Fruit fly (Drosophila melanogaster) whole organism, embryonic: ENCODE results near the gene CG5921.

Experiments used
- ATbp ChIP-seq: fragments of 200-800 bp; sonication (Bioruptor generic); optimal IDR thresholded peaks from 2 replicates; lab custom pipeline; 2017; ENCODE audit warnings: missing biosample characterization, mild to moderate bottlenecking, missing genetic modification characterization, missing genetic modification reagents
- Adf1 ChIP-seq: fragments of 200-800 bp; sonication (Bioruptor generic); IDR thresholded peaks from 2 replicates; pipeline ENCODE4 v1.3.6; 2022; ENCODE audit warnings: missing biosample characterization, missing genetic modification characterization
- Aef1 ChIP-seq: fragments of 200-800 bp; sonication (Bioruptor generic); IDR thresholded peaks from 3 replicates; pipeline ENCODE4 v1.3.6; 2022; ENCODE audit warnings: missing biosample characterization, missing genetic modification characterization
- Antp ChIP-seq: fragments of 200-800 bp; sonication (Bioruptor generic); optimal IDR thresholded peaks from 3 replicates; lab custom pipeline; 2016; ENCODE audit warnings: missing biosample characterization, missing genetic modification characterization
- CG10209 ChIP-seq: fragments of 200-800 bp; sonication (Bioruptor generic); optimal IDR thresholded peaks from 3 replicates; lab custom pipeline; 2017; ENCODE audit warnings: missing biosample characterization, mild to moderate bottlenecking, missing genetic modification characterization, missing genetic modification reagents
- CG11695 ChIP-seq: fragments of 200-800 bp; sonication (Bioruptor generic); IDR thresholded peaks from 3 replicates; pipeline ENCODE4 v1.3.6; 2022; ENCODE audit warnings: missing biosample characterization, missing genetic modification characterization
- CG11723 ChIP-seq: fragments of 200-800 bp; sonication (Bioruptor generic); optimal IDR thresholded peaks from 2 replicates; lab custom pipeline; 2017; ENCODE audit warnings: missing biosample characterization, mild to moderate bottlenecking, missing genetic modification characterization
- CG12104 ChIP-seq: fragments of 200-800 bp; sonication (Bioruptor generic); optimal IDR thresholded peaks from 3 replicates; lab custom pipeline; 2016; ENCODE audit warnings: missing biosample characterization, missing genetic modification characterization
- CG13287 ChIP-seq: fragments of 200-800 bp; sonication (Bioruptor generic); IDR thresholded peaks from 2 replicates; pipeline ENCODE4 v1.3.6; 2022; ENCODE audit warnings: missing biosample characterization, missing genetic modification characterization; ENCODE audit not compliant: partially characterized antibody
- CG13624 ChIP-seq: fragments of 200-800 bp; sonication (Bioruptor generic); optimal IDR thresholded peaks from 2 replicates; lab custom pipeline; 2016; ENCODE audit warnings: missing biosample characterization, missing genetic modification characterization
- CG14441 ChIP-seq: fragments of 200-800 bp; sonication (Bioruptor generic); IDR thresholded peaks from 2 replicates; pipeline ENCODE4 v1.3.6; 2022; ENCODE audit warnings: missing biosample characterization, missing genetic modification characterization
- CG14710 ChIP-seq: fragments of 200-800 bp; sonication (Bioruptor generic); optimal IDR thresholded peaks from 3 replicates; lab custom pipeline; 2019; ENCODE audit warnings: missing biosample characterization, mild to moderate bottlenecking, missing genetic modification characterization, moderate library complexity
- CG1832 ChIP-seq: fragments of 200-800 bp; sonication (Bioruptor generic); optimal IDR thresholded peaks from 2 replicates; lab custom pipeline; 2017; ENCODE audit warnings: missing biosample characterization, mild to moderate bottlenecking, missing genetic modification characterization, inconsistent platforms
- CG18619 ChIP-seq: fragments of 200-800 bp; sonication (Bioruptor generic); optimal IDR thresholded peaks from 3 replicates; lab custom pipeline; 2017; ENCODE audit warnings: missing biosample characterization, mild to moderate bottlenecking, missing genetic modification characterization
- CG2116 ChIP-seq: fragments of 200-800 bp; sonication (Bioruptor generic); optimal IDR thresholded peaks from 3 replicates; lab custom pipeline; 2018; ENCODE audit warnings: missing biosample characterization, mild to moderate bottlenecking, missing genetic modification characterization
- CG4282 ChIP-seq: fragments of 200-800 bp; sonication (Bioruptor generic); optimal IDR thresholded peaks from 2 replicates; lab custom pipeline; 2016; ENCODE audit warnings: missing biosample characterization, missing genetic modification characterization
- CG5953 ChIP-seq: fragments of 200-800 bp; sonication (Bioruptor generic); IDR thresholded peaks from 2 replicates; pipeline ENCODE4 v1.3.6; 2022; ENCODE audit warnings: missing biosample characterization, missing genetic modification characterization
- CG6765 ChIP-seq: fragments of 200-800 bp; sonication (Bioruptor generic); optimal IDR thresholded peaks from 3 replicates; lab custom pipeline; 2017; ENCODE audit warnings: missing biosample characterization, mild to moderate bottlenecking, missing genetic modification characterization
- CG9215 ChIP-seq: fragments of 200-800 bp; sonication (Bioruptor generic); IDR thresholded peaks from 2 replicates; pipeline ENCODE4 v1.3.6; 2022; ENCODE audit warnings: missing biosample characterization, missing genetic modification characterization
- CG9437 ChIP-seq: fragments of 200-800 bp; sonication (Bioruptor generic); optimal IDR thresholded peaks from 2 replicates; lab custom pipeline; 2018; ENCODE audit warnings: missing biosample characterization, mild to moderate bottlenecking, missing genetic modification characterization
- CG9797 ChIP-seq: fragments of 200-800 bp; sonication (Bioruptor generic); optimal IDR thresholded peaks from 3 replicates; lab custom pipeline; 2018; ENCODE audit warnings: missing biosample characterization, mild to moderate bottlenecking, missing genetic modification characterization
- Dek ChIP-seq: fragments of 200-800 bp; sonication (Bioruptor generic); optimal IDR thresholded peaks from 3 replicates; lab custom pipeline; 2019; ENCODE audit warnings: missing biosample characterization, mild to moderate bottlenecking, missing genetic modification characterization, moderate library complexity
- Dip3 ChIP-seq: fragments of 200-800 bp; sonication (Bioruptor generic); optimal IDR thresholded peaks from 3 replicates; lab custom pipeline; 2016; ENCODE audit warnings: missing biosample characterization, missing genetic modification characterization
- E2f2 ChIP-seq: fragments of 200-800 bp; sonication (Bioruptor generic); IDR thresholded peaks from 2 replicates; pipeline ENCODE4 v1.3.6; 2022; ENCODE audit warnings: missing biosample characterization, missing genetic modification characterization
- ERR ChIP-seq: fragments of 200-800 bp; sonication (Bioruptor generic); optimal IDR thresholded peaks from 2 replicates; lab custom pipeline; 2016; ENCODE audit warnings: missing biosample characterization, missing genetic modification characterization
- Gsc ChIP-seq: fragments of 200-800 bp; sonication (Bioruptor generic); IDR thresholded peaks from 2 replicates; pipeline ENCODE4 v1.3.6; 2022; ENCODE audit warnings: missing biosample characterization, missing genetic modification characterization
- HHEX ChIP-seq: fragments of 200-800 bp; sonication (Bioruptor generic); optimal IDR thresholded peaks from 3 replicates; lab custom pipeline; 2017; ENCODE audit warnings: missing biosample characterization, mild to moderate bottlenecking, missing genetic modification characterization, missing genetic modification reagents
- Hey ChIP-seq: fragments of 200-800 bp; sonication (Bioruptor generic); optimal IDR thresholded peaks from 3 replicates; lab custom pipeline; 2018; ENCODE audit warnings: missing biosample characterization, mild to moderate bottlenecking, missing genetic modification characterization
- Lhr ChIP-seq: fragments of 200-800 bp; sonication (Bioruptor generic); optimal IDR thresholded peaks from 3 replicates; lab custom pipeline; 2017; ENCODE audit warnings: mild to moderate bottlenecking, missing biosample characterization, missing genetic modification reagents, missing genetic modification characterization
- NC2α ChIP-seq: fragments of 200-800 bp; sonication (Bioruptor generic); optimal IDR thresholded peaks from 2 replicates; lab custom pipeline; 2016; ENCODE audit warnings: missing biosample characterization, missing genetic modification characterization
- NfI ChIP-seq: fragments of 200-800 bp; sonication (Bioruptor generic); optimal IDR thresholded peaks from 3 replicates; lab custom pipeline; 2018; ENCODE audit warnings: missing biosample characterization, mild to moderate bottlenecking, missing genetic modification characterization, moderate library complexity
- Ptx1 ChIP-seq: fragments of 200-800 bp; sonication (Bioruptor generic); IDR thresholded peaks from 2 replicates; pipeline ENCODE4 v1.3.6; 2022; ENCODE audit warnings: missing biosample characterization, missing genetic modification characterization
- Vsx1 ChIP-seq: fragments of 200-800 bp; sonication (Bioruptor generic); optimal IDR thresholded peaks from 2 replicates; lab custom pipeline; 2017; ENCODE audit warnings: missing biosample characterization, mild to moderate bottlenecking, missing genetic modification characterization, missing genetic modification reagents
- al ChIP-seq: fragments of 200-800 bp; sonication (Bioruptor generic); IDR thresholded peaks from 2 replicates; pipeline ENCODE4 v1.3.6; 2022; ENCODE audit warnings: missing biosample characterization, missing genetic modification characterization
- bab2 ChIP-seq: fragments of 200-800 bp; sonication (Bioruptor generic); optimal IDR thresholded peaks from 2 replicates; lab custom pipeline; 2016; ENCODE audit warnings: missing biosample characterization, missing genetic modification characterization
- en ChIP-seq: fragments of 200-800 bp; sonication (Bioruptor generic); optimal IDR thresholded peaks from 2 replicates; lab custom pipeline; 2016; ENCODE audit warnings: missing biosample characterization, missing genetic modification characterization
- gt ChIP-seq: fragments of 200-800 bp; sonication (Bioruptor generic); IDR thresholded peaks from 2 replicates; pipeline ENCODE4 v1.3.6; 2022; ENCODE audit warnings: missing biosample characterization, missing genetic modification characterization
- ham ChIP-seq: fragments of 200-800 bp; sonication (Bioruptor generic); IDR thresholded peaks from 2 replicates; pipeline ENCODE4 v1.3.6; 2022; ENCODE audit warnings: missing biosample characterization, missing genetic modification characterization
- jigr1 ChIP-seq: fragments of 200-800 bp; sonication (Bioruptor generic); IDR thresholded peaks from 3 replicates; pipeline ENCODE4 v1.3.6; 2022; ENCODE audit warnings: missing biosample characterization, missing genetic modification characterization
- mld ChIP-seq: fragments of 200-800 bp; sonication (Bioruptor generic); IDR thresholded peaks from 3 replicates; pipeline ENCODE4 v1.3.6; 2022; ENCODE audit warnings: missing biosample characterization, missing genetic modification characterization; ENCODE audit not compliant: partially characterized antibody
- pan ChIP-seq, 4 experiments: fragments of >200 bp in 3 of 4; fragments of 200-800 bp in 1 of 4; sonication (Bioruptor generic) in 1 of 4; optimal IDR thresholded peaks in 3 of 4; IDR thresholded peaks in 1 of 4; 2 replicates each; pipeline versions ENCODE4 v1.3.6 to Lab custom; 2017 to 2022; ENCODE audit warnings: missing biosample characterization in 2 of 4, missing genetic modification characterization in 2 of 4, mixed read lengths in 1 of 4
- row ChIP-seq: fragments of 200-800 bp; sonication (Bioruptor generic); IDR thresholded peaks from 3 replicates; pipeline ENCODE4 v1.3.6; 2022; ENCODE audit warnings: missing biosample characterization, missing genetic modification characterization
- schlank ChIP-seq: fragments of 200-800 bp; sonication (Bioruptor generic); optimal IDR thresholded peaks from 2 replicates; lab custom pipeline; 2018; ENCODE audit warnings: missing biosample characterization, mild to moderate bottlenecking, missing genetic modification characterization
- seq ChIP-seq: fragments of 200-800 bp; sonication (Bioruptor generic); IDR thresholded peaks from 2 replicates; pipeline ENCODE4 v1.3.6; 2022; ENCODE audit warnings: missing biosample characterization, missing genetic modification characterization
- tap ChIP-seq: fragments of 200-800 bp; optimal IDR thresholded peaks from 3 replicates; lab custom pipeline; 2019; ENCODE audit warnings: missing biosample characterization, mild to moderate bottlenecking, missing genetic modification characterization, moderate library complexity
- tin ChIP-seq: fragments of 200-800 bp; sonication (Bioruptor generic); optimal IDR thresholded peaks from 3 replicates; lab custom pipeline; 2016; ENCODE audit warnings: missing biosample characterization, missing genetic modification characterization
- tio ChIP-seq: fragments of 200-800 bp; sonication (Bioruptor generic); optimal IDR thresholded peaks from 2 replicates; lab custom pipeline; 2017; ENCODE audit warnings: missing biosample characterization, missing genetic modification characterization, inconsistent platforms
- tll ChIP-seq, 2 experiments: fragments of 200-800 bp in 1 of 2; fragments of >200 bp in 1 of 2; sonication (Bioruptor generic) in 1 of 2; optimal IDR thresholded peaks; 2 replicates each; lab custom pipeline; 2017 to 2019; ENCODE audit warnings: missing biosample characterization in 2 of 2, missing genetic modification characterization in 2 of 2, mild to moderate bottlenecking in 1 of 2, moderate library complexity in 1 of 2
- unc-4 ChIP-seq: fragments of 200-800 bp; sonication (Bioruptor generic); IDR thresholded peaks from 2 replicates; pipeline ENCODE4 v1.3.6; 2022; ENCODE audit warnings: missing biosample characterization, missing genetic modification characterization; ENCODE audit not compliant: partially characterized antibody

CG5921 gene

DNA sequence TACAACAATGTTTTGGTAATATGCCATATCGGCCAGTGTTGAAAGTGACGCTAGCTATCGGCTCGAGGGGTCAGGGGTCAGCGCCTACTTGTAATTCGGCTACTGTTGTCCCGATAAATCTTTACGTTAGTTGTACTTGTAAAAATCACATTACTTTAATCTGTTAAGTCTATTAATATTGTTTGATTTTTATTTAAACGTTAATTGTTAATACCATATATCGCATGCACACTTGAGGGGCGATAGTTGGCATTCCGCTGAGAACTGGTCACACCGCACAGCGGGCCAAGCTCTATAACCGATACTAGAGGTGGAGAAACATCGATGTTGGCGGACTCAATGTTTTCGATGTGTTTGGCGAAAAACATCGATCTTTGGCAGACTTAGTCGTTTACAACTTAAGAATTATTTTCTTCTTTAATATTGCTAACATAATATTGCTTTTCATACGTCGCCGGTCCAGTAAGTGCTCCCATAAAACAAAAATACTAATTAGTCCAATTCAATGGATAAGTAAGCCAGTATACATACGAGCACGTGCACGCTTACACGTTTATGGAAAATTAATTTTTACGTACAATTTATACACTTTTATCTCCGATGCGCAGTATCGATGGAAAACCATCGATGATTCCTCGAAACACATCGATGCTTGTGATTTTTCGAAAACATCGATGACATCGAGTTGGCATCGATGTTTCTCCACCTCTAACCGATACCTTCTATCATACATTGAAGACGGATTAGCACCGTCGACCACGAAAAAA is 13.3 kb upstream of the CG5921 start, which contains the start of the genes rux and MCTS1 (continued):
- TF ChIP-seq ERR (GFP tag; lab: Kevin White, UChicago): no peak
- peak; percentile 32; the same call in 1 of the 2 replicates for TF ChIP-seq E2f2 (GFP tag; lab: Robert Waterston, UW)
- peak; percentile 55 for TF ChIP-seq CG14710 (tag; lab: Kevin White, UChicago)
- TF ChIP-seq tap (tag; lab: Kevin White, UChicago): no peak
- TF ChIP-seq CG9215 (GFP tag; lab: Robert Waterston, UW): peak; percentile 40
- TF ChIP-seq en (GFP tag; lab: Kevin White, UChicago): no peak
- TF ChIP-seq CG6765: no peak
- peak; percentile 3 for TF ChIP-seq CG13624 (GFP tag; lab: Kevin White, UChicago)
- no peak for TF ChIP-seq jigr1 (GFP tag; lab: Robert Waterston, UW)
- peak; percentile 19 for TF ChIP-seq Antp
- peak; percentile 42 for TF ChIP-seq tio (GFP tag; lab: Kevin White, UChicago)
- no peak for TF ChIP-seq Dek (tag; lab: Kevin White, UChicago)
- no peak for TF ChIP-seq CG11723 (GFP tag; lab: Kevin White, UChicago)
- TF ChIP-seq pan (optimal IDR thresholded peaks at IDR 0.05; lab: Kevin White, UChicago): no peak
- no peak for TF ChIP-seq pan (GFP tag; optimal IDR thresholded peaks at IDR 0.05 in 1 of 2, IDR thresholded peaks at IDR 0.05 in 1 of 2)
- TF ChIP-seq Aef1: peak; percentile 22; the same call in 1 of the 3 replicates
- no peak for TF ChIP-seq CG4282 (GFP tag; lab: Kevin White, UChicago)
- TF ChIP-seq seq (GFP tag; lab: Robert Waterston, UW): no peak
- TF ChIP-seq mld: peak; percentile 86
- peak; percentile 80 for TF ChIP-seq CG9797 (GFP tag; lab: Kevin White, UChicago)
- no peak for TF ChIP-seq HHEX
- peak; percentile 2 for TF ChIP-seq NfI
- no peak for TF ChIP-seq Adf1 (GFP tag; lab: Robert Waterston, UW)
- no peak for TF ChIP-seq Vsx1 (GFP tag; lab: Kevin White, UChicago)
- TF ChIP-seq CG2116 (GFP tag; lab: Kevin White, UChicago): peak; percentile 72
- TF ChIP-seq tll (GFP tag; optimal IDR thresholded peaks at IDR 0.05; lab: Kevin White, UChicago): peak in 1 of 2 experiments; percentile 54
- TF ChIP-seq Hey (tag; lab: Kevin White, UChicago): no peak
- no peak for TF ChIP-seq CG14441 (GFP tag; lab: Robert Waterston, UW)
- no peak for TF ChIP-seq CG12104 (GFP tag; lab: Kevin White, UChicago)
- TF ChIP-seq NC2α (GFP tag; lab: Kevin White, UChicago): no peak
- TF ChIP-seq gt: no peak
- peak; percentile 37 for TF ChIP-seq Ptx1 (GFP tag; lab: Robert Waterston, UW)
- peak; percentile 82 for TF ChIP-seq unc-4
- TF ChIP-seq CG5953 (GFP tag; lab: Robert Waterston, UW): no peak
- TF ChIP-seq CG18619: peak; percentile 17
- peak; percentile 9 for TF ChIP-seq bab2
- no peak for TF ChIP-seq CG10209 (GFP tag; lab: Kevin White, UChicago)
- TF ChIP-seq ham (GFP tag; lab: Robert Waterston, UW): no peak
- no peak for TF ChIP-seq schlank (tag; lab: Kevin White, UChicago)
- TF ChIP-seq tin (GFP tag; lab: Kevin White, UChicago): peak; percentile 22
- no peak for TF ChIP-seq Gsc (GFP tag; lab: Robert Waterston, UW)
- TF ChIP-seq CG13287 (GFP tag; lab: Robert Waterston, UW): peak; percentile 95
- peak; percentile 40 for TF ChIP-seq Dip3 (GFP tag; lab: Kevin White, UChicago)
- peak; percentile 45; the same call in 1 of the 2 replicates for TF ChIP-seq al (GFP tag; lab: Robert Waterston, UW)
- TF ChIP-seq ATbp: no peak
- peak; percentile 87 for TF ChIP-seq row (GFP tag; lab: Robert Waterston, UW)
- peak; percentile 34 for TF ChIP-seq CG9437 (GFP tag; lab: Kevin White, UChicago)
- TF ChIP-seq CG11695 (GFP tag; lab: Robert Waterston, UW): no peak
- no peak for TF ChIP-seq CG1832 (GFP tag; lab: Kevin White, UChicago)
- TF ChIP-seq Lhr (GFP tag; lab: Kevin White, UChicago): peak; percentile 77
